Worm (Caenorhabditis elegans) whole organism, L1 larva: Measurements from ENCODE around the gene R03G8.1.

Experiments
- nhr-28 ChIP-seq: fragments of 150-350 bp; optimal IDR thresholded peaks from 2 replicates; lab custom pipeline; 2014; ENCODE audit warnings: missing biosample characterization, missing genetic modification characterization
- nhr-85 ChIP-seq: sonication (generic microtip); peaks from one replicate; lab custom pipeline; 2016; ENCODE audit warnings: missing genetic modification characterization, inconsistent platforms, missing compliant biosample characterization
- sptf-1 ChIP-seq: fragments of 150-350 bp; optimal IDR thresholded peaks from 2 replicates; lab custom pipeline; 2014; ENCODE audit warnings: missing biosample characterization, missing genetic modification characterization

ce11 chrX:13071120-13071519, 13.3 kb upstream of the R03G8.1 start, which contains the start of gene cpx-2:
- no peak for TF ChIP-seq nhr-85
- no peak for TF ChIP-seq nhr-28 (tag; lab: Kevin White, UChicago)
- no peak for TF ChIP-seq sptf-1
